Worm (Caenorhabditis elegans) whole organism, L1 larva: ENCODE data around the gene F02D10.6.

Source experiments
- unc-62 ChIP-seq: fragments of 150-350 bp; optimal IDR thresholded peaks from 2 replicates; lab custom pipeline; 2014; ENCODE audit warnings: missing biosample characterization, missing genetic modification reagents, missing genetic modification characterization
- ztf-4 ChIP-seq: fragments of 150-350 bp; optimal IDR thresholded peaks from 2 replicates; lab custom pipeline; 2014; ENCODE audit warnings: missing biosample characterization, missing genetic modification characterization

- TF ChIP-seq unc-62 (GFP tag; lab: Kevin White, UChicago): no peak
- TF ChIP-seq ztf-4 (tag; lab: Kevin White, UChicago): no peak
These were observed 20.4 kb upstream of the F02D10.6 start, which contains the start of gene tre-4 for ce11 chrX:13471855-13472254.
